Worm (Caenorhabditis elegans) whole organism, midembryonic: ENCODE results near the gene B0361.11.

Source experiments
- T22C8.4 ChIP-seq: fragments of 200-800 bp; sonication (Bioruptor generic); IDR thresholded peaks from 2 replicates; pipeline ENCODE4 v1.3.6; 2022; ENCODE audit warnings: missing genetic modification characterization, missing compliant biosample characterization
- cog-1 ChIP-seq: sonication (generic microtip); optimal IDR thresholded peaks from 2 replicates; lab custom pipeline; 2016; ENCODE audit warnings: missing genetic modification characterization, missing compliant biosample characterization
- flt-1 ChIP-seq: fragments of 200-800 bp; sonication (Bioruptor generic); IDR thresholded peaks from 2 replicates; pipeline ENCODE4 v1.3.6; 2022; ENCODE audit warnings: missing genetic modification characterization, missing compliant biosample characterization
- klf-2 ChIP-seq: fragments of 200-800 bp; sonication (Bioruptor generic); conservative IDR thresholded peaks from 2 replicates; pipeline ENCODE4 v1.3.6; 2022; ENCODE audit warnings: missing genetic modification reagents, missing genetic modification characterization, missing compliant biosample characterization
- med-1 ChIP-seq: sonication (generic microtip); optimal IDR thresholded peaks from 2 replicates; lab custom pipeline; 2017; ENCODE audit warnings: missing genetic modification characterization, mild to moderate bottlenecking, missing compliant biosample characterization, antibody characterized with exemption, missing genetic modification reagents; ENCODE audit not compliant: insufficient read depth
- ref-1 ChIP-seq: fragments of 200-800 bp; sonication (Bioruptor generic); conservative IDR thresholded peaks from 2 replicates; pipeline ENCODE4 v1.3.6; 2022; ENCODE audit warnings: missing genetic modification reagents, missing genetic modification characterization, missing compliant biosample characterization
- tab-1 ChIP-seq: fragments of 200-800 bp; sonication (Bioruptor generic); IDR thresholded peaks from 2 replicates; pipeline ENCODE4 v1.3.6; 2022; ENCODE audit warnings: missing genetic modification characterization, missing compliant biosample characterization
- ztf-23 ChIP-seq: fragments of 200-800 bp; sonication (Bioruptor generic); IDR thresholded peaks from 2 replicates; pipeline ENCODE4 v1.3.6; 2022; ENCODE audit warnings: missing genetic modification reagents, missing genetic modification characterization, missing compliant biosample characterization
- ztf-29 ChIP-seq: fragments of 200-800 bp; sonication (Bioruptor generic); IDR thresholded peaks from 2 replicates; pipeline ENCODE4 v1.3.6; 2022; ENCODE audit warnings: missing genetic modification reagents, missing genetic modification characterization, missing compliant biosample characterization

The B0361.11 gene

DNA sequence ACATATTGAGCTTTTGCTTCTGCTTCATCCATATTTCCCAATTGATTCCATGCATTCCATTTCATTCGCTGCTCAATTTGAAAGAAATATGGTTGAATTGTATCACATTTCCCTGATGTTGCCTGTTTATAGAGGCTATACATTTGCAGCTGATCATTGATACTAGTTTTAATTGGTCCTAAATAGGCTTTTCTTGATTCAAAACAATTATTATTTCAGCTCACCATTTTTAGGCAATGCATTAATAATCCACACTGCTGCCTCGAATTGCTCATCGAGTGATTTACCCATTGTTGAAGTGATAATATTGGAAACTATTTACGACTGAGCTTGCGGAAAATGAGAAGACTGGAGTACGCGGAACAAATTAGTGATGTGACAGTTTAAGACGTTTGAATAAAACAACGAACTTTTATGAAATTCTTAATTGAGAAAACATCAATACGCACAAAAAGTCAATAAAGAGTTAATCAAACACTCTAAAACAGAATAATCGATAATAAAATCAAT is 31.3 kb downstream of the B0361.11 start, which contains the start of gene acbp-4:
TSS of gene acbp-4 (minus strand) at position 510 of the 510 bp plus-strand sequence.
- TF ChIP-seq flt-1 (GFP tag; lab: Robert Waterston, UW) (no peak), T22C8.4 (GFP tag; lab: Robert Waterston, UW) (no peak), ref-1 (GFP tag; lab: Robert Waterston, UW) (no peak), cog-1 (no peak), ztf-29 (GFP tag; lab: Robert Waterston, UW) (no peak), tab-1 (GFP tag; lab: Robert Waterston, UW) (no peak), ztf-23 (GFP tag; lab: Robert Waterston, UW) (no peak), klf-2 (GFP tag; lab: Robert Waterston, UW) (no peak), med-1 (GFP tag; lab: Kevin White, UChicago) (no peak)

DNA sequence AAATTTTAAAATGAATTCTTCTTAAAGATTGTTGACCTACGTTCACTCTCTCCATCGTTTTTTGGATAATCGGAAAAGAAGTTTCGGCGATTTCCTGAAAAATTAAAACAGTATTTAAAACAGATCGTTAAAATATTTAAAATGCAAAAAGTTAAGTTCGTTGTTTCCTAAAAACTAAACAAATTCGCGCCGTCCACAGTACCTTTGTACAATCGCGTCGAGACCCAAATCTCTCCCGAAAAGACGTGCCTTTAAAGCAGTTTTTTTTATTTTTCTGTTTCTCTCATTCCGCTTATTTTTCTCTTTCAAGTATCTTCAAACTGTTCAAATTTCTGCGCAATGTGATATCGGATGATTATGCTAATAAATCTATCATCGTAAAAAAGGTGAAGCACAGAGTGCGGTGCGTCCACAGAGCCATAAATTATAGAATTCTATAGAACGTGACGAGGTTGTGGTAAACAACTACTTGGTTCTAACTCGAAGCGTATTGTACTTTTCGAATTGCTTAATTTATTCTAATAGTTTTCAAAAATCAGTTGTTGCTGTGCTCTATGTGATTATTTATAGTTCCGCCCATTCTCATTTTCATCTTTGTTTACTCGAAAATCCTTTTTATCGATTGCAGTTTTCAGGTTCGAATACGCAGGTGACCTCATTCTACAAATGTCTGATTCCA is 33.4 kb downstream of the B0361.11 start, which contains the start of the genes F56C9.6 and F56C9.3:
TSS of gene F56C9.6 (minus strand) at position 112 of the 679 bp plus-strand sequence.
TSS of gene F56C9.3 (plus strand) at position 629 of the 679 bp plus-strand sequence.
- TF ChIP-seq ztf-23 (GFP tag; lab: Robert Waterston, UW) (no peak), cog-1 (no peak), tab-1 (GFP tag; lab: Robert Waterston, UW) (no peak), flt-1 (GFP tag; lab: Robert Waterston, UW) (no peak), ztf-29 (GFP tag; lab: Robert Waterston, UW) (no peak), T22C8.4 (GFP tag; lab: Robert Waterston, UW) (no peak), klf-2 (GFP tag; lab: Robert Waterston, UW) (no peak), med-1 (GFP tag; lab: Kevin White, UChicago) (no peak), ref-1 (GFP tag; lab: Robert Waterston, UW) (no peak)

DNA sequence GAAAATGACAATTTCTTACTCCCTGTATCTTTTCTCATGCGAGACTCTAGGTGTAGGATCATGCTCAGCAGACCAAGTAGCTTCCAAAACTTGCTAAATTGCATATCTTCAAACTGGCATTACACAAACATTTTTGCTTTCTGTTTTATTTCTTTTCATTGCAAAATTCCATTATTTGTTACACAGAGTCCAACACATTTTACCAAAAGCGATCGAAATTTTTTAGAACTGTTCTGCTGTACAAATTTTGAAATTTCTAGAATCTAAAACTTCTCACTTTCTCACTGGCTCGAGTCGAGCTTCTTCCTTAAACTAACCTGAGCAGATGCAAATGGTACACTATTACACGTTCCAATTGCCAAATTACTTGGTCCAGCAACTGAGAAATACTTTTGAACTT is 37.1 kb downstream of the B0361.11 start:
- no peak for TF ChIP-seq klf-2 (GFP tag; lab: Robert Waterston, UW)

DNA sequence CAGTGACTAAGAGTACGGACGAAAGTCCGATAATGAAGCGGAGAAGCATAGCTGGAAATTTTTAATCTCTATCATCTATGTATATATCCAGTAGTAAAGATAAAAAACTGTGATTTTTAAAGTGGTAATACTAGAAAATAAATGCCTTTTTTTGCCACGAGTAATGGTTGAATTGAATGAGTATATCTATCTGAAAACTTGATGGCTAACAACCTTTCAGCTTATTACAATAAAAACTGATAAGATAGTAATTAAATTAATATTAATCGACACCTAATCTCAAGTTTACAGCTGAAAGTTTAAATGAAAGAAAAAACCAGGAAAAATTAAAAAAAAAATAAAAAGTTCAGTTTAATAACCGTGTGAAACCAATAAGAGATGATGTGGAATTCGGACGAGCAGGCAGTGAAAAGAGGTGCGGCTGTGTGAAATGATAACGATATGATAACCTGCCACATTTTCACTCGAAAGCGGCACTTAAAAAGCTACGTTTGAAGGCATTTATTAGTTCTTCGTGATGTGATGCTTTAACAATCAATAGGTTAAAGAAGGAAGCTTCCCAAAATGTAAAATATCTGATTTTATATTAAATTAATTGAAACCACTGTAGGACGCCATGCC is 37.6 kb downstream of the B0361.11 start, which contains the start of gene nspg-6:
TSS of gene nspg-6 (minus strand) at position 51 of the 621 bp plus-strand sequence.
- TF ChIP-seq klf-2 (GFP tag; lab: Robert Waterston, UW) (no peak), ref-1 (GFP tag; lab: Robert Waterston, UW) (no peak), med-1 (GFP tag; lab: Kevin White, UChicago) (no peak), ztf-23 (GFP tag; lab: Robert Waterston, UW) (no peak)

DNA sequence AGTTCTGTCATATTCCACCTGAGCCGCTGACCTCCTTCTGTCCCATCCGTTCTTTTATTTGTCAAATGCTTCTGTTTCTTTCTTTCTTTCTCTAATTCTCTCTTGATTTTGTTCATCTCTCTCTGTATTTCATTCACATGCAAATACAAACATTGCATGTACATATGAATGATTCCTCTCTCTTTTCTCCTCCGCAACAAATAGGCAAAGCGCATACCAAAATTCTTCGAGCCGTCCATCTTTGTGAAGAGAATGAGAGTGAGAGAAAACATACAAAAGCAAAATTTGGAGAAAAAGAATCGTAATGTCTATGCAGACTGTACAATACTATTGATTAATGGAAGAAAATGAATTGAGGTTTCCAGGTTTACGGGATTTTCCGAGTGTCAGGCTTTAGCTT is 40.0 kb downstream of the B0361.11 start:
- peak; percentile 7 for TF ChIP-seq cog-1
- no peak for TF ChIP-seq T22C8.4 (GFP tag; lab: Robert Waterston, UW)

DNA sequence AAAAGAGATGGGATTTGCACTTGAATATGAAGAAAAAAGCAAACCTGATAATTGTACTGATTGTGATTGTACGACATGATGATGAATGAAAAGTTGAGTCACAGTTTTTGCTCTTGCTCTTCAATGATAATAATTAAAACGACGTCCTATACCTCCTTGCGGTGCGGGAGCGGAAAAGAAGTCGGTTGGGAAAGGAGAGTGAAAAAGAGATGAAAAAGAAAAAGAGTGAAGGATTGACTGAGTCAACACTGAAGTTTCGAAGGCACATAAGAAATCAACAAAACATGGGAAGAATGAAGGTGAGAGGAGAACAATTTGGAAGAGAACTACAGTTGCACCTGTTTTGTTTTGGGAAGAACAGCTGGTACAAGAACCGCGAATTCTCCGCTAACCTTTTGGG is 42.0 kb downstream of the B0361.11 start, which contains the start of gene F56C9.8:
TSS of gene F56C9.8 (minus strand) at position 120 of the 400 bp plus-strand sequence.
- TF ChIP-seq med-1 (GFP tag; lab: Kevin White, UChicago) (no peak), klf-2 (GFP tag; lab: Robert Waterston, UW) (no peak), ref-1 (GFP tag; lab: Robert Waterston, UW) (no peak), T22C8.4 (GFP tag; lab: Robert Waterston, UW) (no peak), ztf-23 (GFP tag; lab: Robert Waterston, UW) (no peak), flt-1 (GFP tag; lab: Robert Waterston, UW) (no peak), ztf-29 (GFP tag; lab: Robert Waterston, UW) (no peak), cog-1 (no peak), tab-1 (GFP tag; lab: Robert Waterston, UW) (no peak)

DNA sequence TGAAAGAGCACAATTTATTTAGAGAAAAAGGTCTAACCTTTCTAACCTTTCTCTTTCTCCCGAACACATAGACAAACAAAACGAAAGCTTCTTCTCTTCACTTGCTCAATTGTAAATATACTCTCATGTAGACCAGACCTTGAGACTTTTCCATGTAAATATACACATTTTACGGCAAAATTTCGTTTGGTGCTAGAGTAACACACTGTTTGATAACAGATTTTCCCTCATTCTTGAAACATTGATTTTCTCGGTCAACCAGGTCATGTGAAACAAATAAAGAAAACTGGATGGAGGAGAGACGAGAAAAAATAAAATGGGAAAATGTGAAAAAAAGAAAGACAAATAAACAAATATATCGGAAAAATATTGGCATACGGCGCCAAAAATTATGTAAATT is 44.6 kb downstream of the B0361.11 start:
- TF ChIP-seq tab-1 (GFP tag; lab: Robert Waterston, UW) (no peak), ref-1 (GFP tag; lab: Robert Waterston, UW) (no peak), klf-2 (GFP tag; lab: Robert Waterston, UW) (no peak), flt-1 (GFP tag; lab: Robert Waterston, UW) (no peak), ztf-29 (GFP tag; lab: Robert Waterston, UW) (no peak), med-1 (GFP tag; lab: Kevin White, UChicago) (no peak), cog-1 (no peak), ztf-23 (GFP tag; lab: Robert Waterston, UW) (no peak)

DNA sequence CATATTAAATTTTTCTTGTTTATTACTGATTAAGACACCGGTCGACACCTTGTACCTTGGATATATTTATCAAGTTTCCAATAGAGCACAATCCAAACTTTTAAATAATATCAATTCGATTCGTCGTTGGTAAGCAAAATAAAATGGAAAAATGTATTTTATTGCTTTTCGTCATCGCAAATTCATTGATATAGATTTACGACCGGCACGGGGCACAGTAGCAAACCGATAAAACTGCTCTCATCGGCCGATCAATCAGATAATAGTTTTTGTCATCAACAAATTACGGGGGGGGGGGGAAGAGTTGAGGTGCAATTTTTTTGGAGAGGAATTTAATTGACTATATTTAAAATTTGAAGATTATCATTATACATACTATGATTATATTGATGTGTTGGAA is 45.9 kb downstream of the B0361.11 start:
- TF ChIP-seq klf-2 (GFP tag; lab: Robert Waterston, UW) (no peak), med-1 (GFP tag; lab: Kevin White, UChicago) (no peak), T22C8.4 (GFP tag; lab: Robert Waterston, UW) (no peak), cog-1 (no peak), ztf-29 (GFP tag; lab: Robert Waterston, UW) (no peak), flt-1 (GFP tag; lab: Robert Waterston, UW) (no peak)

DNA sequence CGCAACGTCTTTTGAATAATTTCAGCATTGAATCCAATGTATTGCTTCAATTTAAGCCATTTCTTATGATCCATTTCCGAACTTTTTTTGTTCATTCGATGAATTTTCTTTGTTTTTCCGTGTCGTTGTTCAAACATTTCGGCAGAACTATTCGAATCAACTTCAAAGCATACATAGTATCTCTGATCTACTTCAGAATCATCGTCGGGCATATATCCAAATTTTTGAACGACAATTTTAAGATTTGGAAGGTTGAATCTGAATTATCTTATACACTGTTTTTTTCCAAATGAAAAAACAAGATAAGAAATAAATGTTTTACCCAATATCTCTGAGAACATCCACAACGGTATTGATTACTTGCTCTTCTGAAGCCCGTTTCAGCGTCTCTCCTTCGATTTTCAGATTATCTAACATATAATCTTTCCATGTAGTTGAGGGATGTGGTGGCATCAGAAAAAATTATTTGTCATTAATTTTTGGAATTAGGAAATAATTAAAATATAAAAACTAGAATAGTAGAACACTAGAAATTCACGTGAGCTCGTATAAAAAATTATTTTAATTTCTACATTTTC is 51.8 kb downstream of the B0361.11 start, which contains the start of gene lab-2:
TSS of gene lab-2 (minus strand) at position 453 of the 578 bp plus-strand sequence.
- TF ChIP-seq flt-1 (GFP tag; lab: Robert Waterston, UW) (no peak), ztf-23 (GFP tag; lab: Robert Waterston, UW) (no peak), ztf-29 (GFP tag; lab: Robert Waterston, UW) (no peak), cog-1 (no peak), med-1 (GFP tag; lab: Kevin White, UChicago) (no peak), tab-1 (GFP tag; lab: Robert Waterston, UW) (no peak), ref-1 (GFP tag; lab: Robert Waterston, UW) (no peak), T22C8.4 (GFP tag; lab: Robert Waterston, UW) (no peak), klf-2 (GFP tag; lab: Robert Waterston, UW) (no peak)
